Worm (Caenorhabditis elegans) whole organism, midembryonic: ENCODE measurements around the gene F20D6.6.

Source experiments
- T22C8.4 ChIP-seq: fragments of 200-800 bp; sonication (Bioruptor generic); IDR thresholded peaks from 2 replicates; pipeline ENCODE4 v1.3.6; 2022; ENCODE audit warnings: missing genetic modification characterization, missing compliant biosample characterization
- cog-1 ChIP-seq: sonication (generic microtip); optimal IDR thresholded peaks from 2 replicates; lab custom pipeline; 2016; ENCODE audit warnings: missing genetic modification characterization, missing compliant biosample characterization
- flt-1 ChIP-seq: fragments of 200-800 bp; sonication (Bioruptor generic); IDR thresholded peaks from 2 replicates; pipeline ENCODE4 v1.3.6; 2022; ENCODE audit warnings: missing genetic modification characterization, missing compliant biosample characterization
- med-1 ChIP-seq: sonication (generic microtip); optimal IDR thresholded peaks from 2 replicates; lab custom pipeline; 2017; ENCODE audit warnings: missing genetic modification characterization, mild to moderate bottlenecking, missing compliant biosample characterization, antibody characterized with exemption, missing genetic modification reagents; ENCODE audit not compliant: insufficient read depth
- ref-1 ChIP-seq: fragments of 200-800 bp; sonication (Bioruptor generic); conservative IDR thresholded peaks from 2 replicates; pipeline ENCODE4 v1.3.6; 2022; ENCODE audit warnings: missing genetic modification reagents, missing genetic modification characterization, missing compliant biosample characterization
- ztf-23 ChIP-seq: fragments of 200-800 bp; sonication (Bioruptor generic); IDR thresholded peaks from 2 replicates; pipeline ENCODE4 v1.3.6; 2022; ENCODE audit warnings: missing genetic modification reagents, missing genetic modification characterization, missing compliant biosample characterization
- ztf-29 ChIP-seq: fragments of 200-800 bp; sonication (Bioruptor generic); IDR thresholded peaks from 2 replicates; pipeline ENCODE4 v1.3.6; 2022; ENCODE audit warnings: missing genetic modification reagents, missing genetic modification characterization, missing compliant biosample characterization

DNA sequence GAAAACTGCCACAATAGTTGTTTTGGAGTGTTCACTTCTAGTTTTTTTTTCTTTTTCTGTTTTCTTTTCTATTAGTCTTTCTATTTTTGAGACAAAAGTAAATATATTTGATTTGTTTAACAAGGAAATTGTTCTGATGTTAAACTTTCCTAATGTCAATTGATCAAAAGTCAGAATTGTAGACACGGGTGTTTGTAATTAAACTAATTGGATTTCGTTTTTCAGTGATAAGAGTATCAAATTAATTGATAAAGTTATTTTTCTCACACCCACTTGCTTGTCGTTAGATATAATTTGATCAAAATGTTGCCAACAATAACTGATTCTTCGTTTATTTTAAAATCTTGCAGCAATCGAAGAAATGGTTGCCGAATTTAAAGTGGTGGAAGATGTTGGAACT lies 3.5 kb downstream of the F20D6.6 start:
- TF ChIP-seq ztf-23 (GFP tag; lab: Robert Waterston, UW) (no peak), ztf-29 (GFP tag; lab: Robert Waterston, UW) (no peak), med-1 (GFP tag; lab: Kevin White, UChicago) (no peak), cog-1 (tag; lab: Kevin White, UChicago) (no peak), ref-1 (GFP tag; lab: Robert Waterston, UW) (no peak), flt-1 (GFP tag; lab: Robert Waterston, UW) (no peak), T22C8.4 (GFP tag; lab: Robert Waterston, UW) (no peak)
